Worm (Caenorhabditis elegans): Measurements from ENCODE around the gene ttr-48.
A peak's percentile ranks its signal among the peaks of the same experiment; 100 is the strongest.

The ttr-48 gene

DNA sequence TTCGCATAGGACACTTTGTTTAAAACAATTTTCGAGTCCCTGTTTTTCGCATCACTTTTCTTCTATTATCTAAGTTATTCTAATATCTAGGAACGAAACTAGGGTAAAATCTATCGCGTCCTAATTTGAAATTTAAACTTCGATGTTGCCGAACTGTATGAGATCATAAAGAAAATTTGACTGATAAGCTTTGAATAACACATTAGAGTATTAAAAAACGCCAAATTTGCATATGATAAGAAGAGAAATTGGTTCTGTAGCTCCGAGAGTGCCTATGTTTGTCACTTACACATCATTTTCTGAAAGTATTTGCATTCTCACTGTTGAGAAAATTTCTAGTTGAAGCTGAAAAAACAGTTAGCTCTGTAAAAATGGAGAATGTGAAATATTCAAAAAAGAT lies 16.1 kb upstream of the ttr-48 start:
- TF ChIP-seq fkh-3 (tag; optimal IDR thresholded peaks at IDR 0.05): no peak
- no peak for TF ChIP-seq F23B12.7 (tag; optimal IDR thresholded peaks at IDR 0.05; ENCODE audit: insufficient read depth)
- TF ChIP-seq lsy-27 (tag; optimal IDR thresholded peaks at IDR 0.05; ENCODE audit: borderline replicate concordance, insufficient read depth): no peak
- TF ChIP-seq athp-1 (tag; optimal IDR thresholded peaks at IDR 0.05): no peak
- TF ChIP-seq Y95B8A.8 (GFP tag; IDR thresholded peaks at IDR 0.05): no peak
- no peak for TF ChIP-seq lin-40 (tag; optimal IDR thresholded peaks at IDR 0.05)
- TF ChIP-seq sdz-38 (tag; optimal IDR thresholded peaks at IDR 0.05): no peak
- no peak for TF ChIP-seq snpc-4 (GFP tag; optimal IDR thresholded peaks at IDR 0.05)
- TF ChIP-seq snpc-4 (tag; optimal IDR thresholded peaks at IDR 0.05): no peak
- TF ChIP-seq ccch-3 (GFP tag; optimal IDR thresholded peaks at IDR 0.05): no peak
- TF ChIP-seq aptf-3 (GFP tag; IDR thresholded peaks at IDR 0.05): no peak
- no peak for TF ChIP-seq F10E7.11 (tag; optimal IDR thresholded peaks at IDR 0.05)
- TF ChIP-seq K12H6.12 (tag; optimal IDR thresholded peaks at IDR 0.05): no peak
- TF ChIP-seq ztf-6 (GFP tag; IDR thresholded peaks at IDR 0.05): no peak
- TF ChIP-seq F57C9.4 (tag; optimal IDR thresholded peaks at IDR 0.05): no peak

DNA sequence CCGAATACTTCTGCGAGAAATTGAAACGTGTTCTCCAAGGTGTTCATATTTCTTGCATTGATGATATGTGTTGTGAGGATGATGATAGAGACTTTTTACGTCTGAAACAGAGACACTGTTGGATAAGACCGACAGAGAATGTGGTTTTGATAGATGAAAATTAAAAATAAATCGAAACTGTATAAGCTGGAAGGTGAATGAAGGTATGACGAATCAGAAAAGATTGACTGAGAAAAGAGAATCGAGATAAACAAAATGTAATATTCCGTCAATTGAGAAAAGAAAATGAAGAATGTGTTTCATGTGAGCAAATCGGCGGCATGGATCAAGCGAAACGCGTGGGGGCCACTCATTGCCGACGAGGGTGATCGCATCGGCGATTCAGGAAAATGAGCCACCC lies 15.4 kb upstream of the ttr-48 start, which contains the start of gene ceh-18:
ceh-18 (minus strand) TSS at position 101 of the 400 bp plus-strand sequence.
- no peak for TF ChIP-seq lsl-1 (GFP tag; optimal IDR thresholded peaks at IDR 0.05)
- TF ChIP-seq lag-1 (GFP tag; IDR thresholded peaks at IDR 0.05): no peak
- TF ChIP-seq ceh-100 (GFP tag; IDR thresholded peaks at IDR 0.05): no peak
- no peak for TF ChIP-seq cebp-2 (GFP tag; IDR thresholded peaks at IDR 0.05)
- no peak for TF ChIP-seq madf-10 (tag; optimal IDR thresholded peaks at IDR 0.05)
- TF ChIP-seq zfh-2 (GFP tag; conservative IDR thresholded peaks at IDR 0.05): 0 out of 2 replicates have a peak, but pooled peaks have one; percentile 44
- TF ChIP-seq sptf-2 (GFP tag; optimal IDR thresholded peaks at IDR 0.05): no peak
- TF ChIP-seq ceh-58 (GFP tag; IDR thresholded peaks at IDR 0.05): no peak
- TF ChIP-seq let-526 (GFP tag; IDR thresholded peaks at IDR 0.05): no peak

ce11 chrX:3855717-3856116 lies 13.5 kb upstream of the ttr-48 start:
- TF ChIP-seq ccch-3 (GFP tag; optimal IDR thresholded peaks at IDR 0.05) (no peak), fkh-3 (tag; optimal IDR thresholded peaks at IDR 0.05) (no peak), bed-1 (GFP tag; IDR thresholded peaks at IDR 0.05) (no peak), snpc-1.3 (tag; optimal IDR thresholded peaks at IDR 0.05; ENCODE audit: insufficient read depth) (no peak), zim-3 (tag; optimal IDR thresholded peaks at IDR 0.05) (no peak), madf-8 (GFP tag; conservative IDR thresholded peaks at IDR 0.05) (no peak), efl-1 (GFP tag; optimal IDR thresholded peaks at IDR 0.05) (no peak), C17E4.6 (GFP tag; IDR thresholded peaks at IDR 0.05) (no peak), tbp1 (GFP tag; optimal IDR thresholded peaks at IDR 0.05) (no peak), ceh-58 (GFP tag; IDR thresholded peaks at IDR 0.05) (no peak), hlh-12 (tag; optimal IDR thresholded peaks at IDR 0.05) (no peak), snpc-3.4 (tag; optimal IDR thresholded peaks at IDR 0.05) (no peak)

ce11 chrX:3853901-3854300 lies 11.7 kb upstream of the ttr-48 start:
- TF ChIP-seq sptf-2 (GFP tag; optimal IDR thresholded peaks at IDR 0.05) (no peak), F52B5.7 (tag; optimal IDR thresholded peaks at IDR 0.05) (no peak), hlh-12 (tag; optimal IDR thresholded peaks at IDR 0.05) (no peak), zim-3 (tag; optimal IDR thresholded peaks at IDR 0.05) (no peak)
